Worm (Caenorhabditis elegans) whole organism, mixed stage, embryonic: ENCODE results near the gene F43C11.11.

Experiments used
- M03D4.4 ChIP-seq: sonication (generic microtip); optimal IDR thresholded peaks from 2 replicates; lab custom pipeline; 2017; ENCODE audit warnings: mild to moderate bottlenecking, missing genetic modification characterization, missing compliant biosample characterization
- bed-3 ChIP-seq: fragments of 200-800 bp; sonication (Bioruptor generic); optimal IDR thresholded peaks from 3 replicates; lab custom pipeline; 2018; ENCODE audit warnings: mild to moderate bottlenecking, missing genetic modification characterization, moderate library complexity, missing compliant biosample characterization
- blmp-1 ChIP-seq: fragments of 150-350 bp; optimal IDR thresholded peaks from 2 replicates; lab custom pipeline; 2014; ENCODE audit warnings: missing biosample characterization, missing genetic modification characterization
- ceh-39 ChIP-seq: fragments of 150-350 bp; optimal IDR thresholded peaks from 2 replicates; lab custom pipeline; 2014; ENCODE audit warnings: missing biosample characterization, missing genetic modification characterization
- ceh-43 ChIP-seq: fragments of 200-800 bp; sonication (Bioruptor generic); optimal IDR thresholded peaks from 2 replicates; lab custom pipeline; 2018; ENCODE audit warnings: mild to moderate bottlenecking, missing genetic modification characterization, moderate library complexity, missing compliant biosample characterization
- ceh-83 ChIP-seq: fragments of 200-800 bp; sonication (Bioruptor generic); optimal IDR thresholded peaks from 2 replicates; lab custom pipeline; 2018; ENCODE audit warnings: mild to moderate bottlenecking, missing genetic modification characterization, missing compliant biosample characterization
- ces-1 ChIP-seq: fragments of 150-350 bp; optimal IDR thresholded peaks from 2 replicates; lab custom pipeline; 2014; ENCODE audit warnings: missing biosample characterization, missing genetic modification reagents, missing genetic modification characterization
- cnd-1 ChIP-seq: fragments of 200-800 bp; sonication (Bioruptor generic); optimal IDR thresholded peaks from 2 replicates; lab custom pipeline; 2018; ENCODE audit warnings: mild to moderate bottlenecking, missing genetic modification characterization, missing compliant biosample characterization
- drap-1 ChIP-seq: fragments of 200-800 bp; sonication (Bioruptor generic); optimal IDR thresholded peaks from 3 replicates; lab custom pipeline; 2018; ENCODE audit warnings: mild to moderate bottlenecking, missing genetic modification characterization, missing compliant biosample characterization
- elt-1 ChIP-seq: sonication (generic microtip); optimal IDR thresholded peaks from 2 replicates; lab custom pipeline; 2017; ENCODE audit warnings: missing genetic modification characterization, mild to moderate bottlenecking, missing compliant biosample characterization, antibody characterized with exemption, moderate library complexity, borderline replicate concordance; ENCODE audit not compliant: insufficient read depth
- elt-3 ChIP-seq: fragments of 150-350 bp; optimal IDR thresholded peaks from 2 replicates; lab custom pipeline; 2014; ENCODE audit warnings: missing biosample characterization, missing genetic modification characterization
- flh-1 ChIP-seq: fragments of 200-800 bp; sonication (Bioruptor generic); optimal IDR thresholded peaks from 2 replicates; lab custom pipeline; 2018; ENCODE audit warnings: mild to moderate bottlenecking, missing genetic modification characterization, moderate library complexity, missing compliant biosample characterization
- ham-2 ChIP-seq: fragments of 200-800 bp; sonication (Bioruptor generic); optimal IDR thresholded peaks from 2 replicates; lab custom pipeline; 2018; ENCODE audit warnings: mild to moderate bottlenecking, missing genetic modification characterization, missing compliant biosample characterization
- hlh-1 ChIP-seq: fragments of 150-350 bp; optimal IDR thresholded peaks from 2 replicates; lab custom pipeline; 2014; ENCODE audit warnings: missing biosample characterization, missing genetic modification reagents, missing genetic modification characterization
- lin-32 ChIP-seq: fragments of 200-800 bp; sonication (Bioruptor generic); optimal IDR thresholded peaks from 2 replicates; lab custom pipeline; 2018; ENCODE audit warnings: mild to moderate bottlenecking, missing genetic modification characterization, missing compliant biosample characterization
- lsy-2 ChIP-seq: fragments of 150-350 bp; optimal IDR thresholded peaks from 2 replicates; lab custom pipeline; 2014; ENCODE audit warnings: missing biosample characterization, missing genetic modification characterization
- mab-5 ChIP-seq: fragments of 150-350 bp; optimal IDR thresholded peaks from 2 replicates; lab custom pipeline; 2014; ENCODE audit warnings: missing biosample characterization, missing genetic modification characterization
- mep-1 ChIP-seq: fragments of 150-350 bp; optimal IDR thresholded peaks from 2 replicates; lab custom pipeline; 2017; ENCODE audit warnings: missing biosample characterization, missing genetic modification reagents, missing genetic modification characterization, inconsistent platforms
- mls-2 ChIP-seq: sonication (generic microtip); optimal IDR thresholded peaks from 2 replicates; lab custom pipeline; 2016; ENCODE audit warnings: mild to moderate bottlenecking, missing genetic modification characterization, moderate library complexity, missing compliant biosample characterization
- nhr-12 ChIP-seq: fragments of 150-350 bp; optimal IDR thresholded peaks from 2 replicates; lab custom pipeline; 2014; ENCODE audit warnings: missing biosample characterization, missing genetic modification characterization
- nhr-2 ChIP-seq: fragments of 150-350 bp; optimal IDR thresholded peaks from 2 replicates; lab custom pipeline; 2014; ENCODE audit warnings: missing biosample characterization, missing genetic modification characterization
- nhr-28 ChIP-seq: fragments of 150-350 bp; optimal IDR thresholded peaks from 2 replicates; lab custom pipeline; 2014; ENCODE audit warnings: missing biosample characterization, missing genetic modification characterization
- nhr-76 ChIP-seq: sonication (generic microtip); optimal IDR thresholded peaks from 2 replicates; lab custom pipeline; 2017; ENCODE audit warnings: missing biosample characterization, missing genetic modification characterization
- pha-4 ChIP-seq: fragments of 150-350 bp; optimal IDR thresholded peaks from 2 replicates; lab custom pipeline; 2018; ENCODE audit warnings: missing biosample characterization, missing genetic modification reagents, missing genetic modification characterization
- sem-2 ChIP-seq: fragments of 200-800 bp; sonication (Bioruptor generic); optimal IDR thresholded peaks from 2 replicates; lab custom pipeline; 2018; ENCODE audit warnings: mild to moderate bottlenecking, missing genetic modification characterization, missing compliant biosample characterization
- snpc-4 ChIP-seq: fragments of 150-350 bp; optimal IDR thresholded peaks from 2 replicates; lab custom pipeline; 2014; ENCODE audit warnings: missing biosample characterization, missing genetic modification characterization
- tbx-8 ChIP-seq: fragments of 200-800 bp; sonication (Bioruptor generic); optimal IDR thresholded peaks from 2 replicates; lab custom pipeline; 2018; ENCODE audit warnings: mild to moderate bottlenecking, missing genetic modification characterization, moderate library complexity, missing compliant biosample characterization
- unc-120 ChIP-seq: sonication (generic microtip); optimal IDR thresholded peaks from 2 replicates; lab custom pipeline; 2017; ENCODE audit warnings: missing genetic modification characterization, missing compliant biosample characterization; ENCODE audit not compliant: poor library complexity, severe bottlenecking
- unc-62 ChIP-seq: fragments of 150-350 bp; optimal IDR thresholded peaks from 2 replicates; lab custom pipeline; 2014; ENCODE audit warnings: missing biosample characterization, missing genetic modification reagents, missing genetic modification characterization
- zip-8 ChIP-seq: fragments of 150-350 bp; optimal IDR thresholded peaks from 2 replicates; lab custom pipeline; 2014; ENCODE audit warnings: missing biosample characterization, missing genetic modification characterization
- ztf-11 ChIP-seq: fragments of 150-350 bp; optimal IDR thresholded peaks from 2 replicates; lab custom pipeline; 2014; ENCODE audit warnings: missing biosample characterization, missing genetic modification characterization

Gene F43C11.11

ce11 chrII:2380174-2380573 is 16.6 kb upstream of the F43C11.11 start, which contains the start of gene F16G10.7:
TSS of gene F16G10.7 (minus strand) at chrII:2380274.
- no peak for TF ChIP-seq mls-2 (tag; lab: Kevin White, UChicago)
- peak; percentile 29 for TF ChIP-seq lsy-2 (tag; lab: Kevin White, UChicago)

ce11 chrII:2379673-2380072 is 16.1 kb upstream of the F43C11.11 start:
- no peak for TF ChIP-seq M03D4.4 (tag; lab: Kevin White, UChicago)
- no peak for TF ChIP-seq sem-2 (GFP tag; lab: Kevin White, UChicago)
- no peak for TF ChIP-seq ceh-43 (GFP tag; lab: Kevin White, UChicago)
- TF ChIP-seq zip-8 (tag; lab: Kevin White, UChicago), result no peak
- TF ChIP-seq ceh-83, result no peak
- no peak for TF ChIP-seq mab-5 (tag; lab: Kevin White, UChicago)
- no peak for TF ChIP-seq mls-2 (tag; lab: Kevin White, UChicago)
- TF ChIP-seq unc-120 (tag; lab: Kevin White, UChicago), result no peak
- no peak for TF ChIP-seq drap-1 (GFP tag; lab: Kevin White, UChicago)
- no peak for TF ChIP-seq lsy-2 (tag; lab: Kevin White, UChicago)

ce11 chrII:2378465-2379009 is 15.0 kb upstream of the F43C11.11 start:
- TF ChIP-seq cnd-1, result no peak
- no peak for TF ChIP-seq blmp-1 (tag; lab: Kevin White, UChicago)
- TF ChIP-seq ceh-39, result no peak
- TF ChIP-seq flh-1 (GFP tag; lab: Kevin White, UChicago), result no peak
- no peak for TF ChIP-seq nhr-2 (tag; lab: Kevin White, UChicago)
- TF ChIP-seq nhr-76 (tag; lab: Kevin White, UChicago), result no peak
- TF ChIP-seq tbx-8 (GFP tag; lab: Kevin White, UChicago), result no peak
- no peak for TF ChIP-seq zip-8 (tag; lab: Kevin White, UChicago)
- TF ChIP-seq pha-4 (tag; lab: Kevin White, UChicago), result no peak
- TF ChIP-seq bed-3 (GFP tag; lab: Kevin White, UChicago), result no peak
- TF ChIP-seq mab-5 (tag; lab: Kevin White, UChicago), result no peak
- TF ChIP-seq lsy-2 (tag; lab: Kevin White, UChicago), result no peak
- TF ChIP-seq mep-1, result no peak
- TF ChIP-seq sem-2 (GFP tag; lab: Kevin White, UChicago), result no peak
- no peak for TF ChIP-seq elt-3

ce11 chrII:2377751-2378150 is 14.2 kb upstream of the F43C11.11 start, which contains the start of gene F16G10.6:
TSS of gene F16G10.6 (minus strand) at chrII:2377851.
- TF ChIP-seq mab-5 (tag; lab: Kevin White, UChicago) (no peak), elt-1 (tag; lab: Kevin White, UChicago) (no peak), ces-1 (GFP tag; lab: Kevin White, UChicago) (no peak), unc-62 (GFP tag; lab: Kevin White, UChicago) (no peak), unc-120 (tag; lab: Kevin White, UChicago) (no peak), mep-1 (no peak), ceh-83 (no peak), lin-32 (GFP tag; lab: Kevin White, UChicago) (no peak), nhr-12 (tag; lab: Kevin White, UChicago) (no peak), elt-3 (no peak), ham-2 (no peak), nhr-2 (tag; lab: Kevin White, UChicago) (no peak), snpc-4 (tag; lab: Kevin White, UChicago) (no peak), hlh-1 (tag; lab: Kevin White, UChicago) (no peak), M03D4.4 (tag; lab: Kevin White, UChicago) (no peak)

- TF ChIP-seq ztf-11, result no peak
- TF ChIP-seq blmp-1 (tag; lab: Kevin White, UChicago), result no peak
- no peak for TF ChIP-seq hlh-1 (tag; lab: Kevin White, UChicago)
- no peak for TF ChIP-seq unc-120 (tag; lab: Kevin White, UChicago)
- no peak for TF ChIP-seq ces-1 (GFP tag; lab: Kevin White, UChicago)
- no peak for TF ChIP-seq mep-1
- no peak for TF ChIP-seq nhr-76 (tag; lab: Kevin White, UChicago)
- TF ChIP-seq nhr-28, result no peak
- TF ChIP-seq mab-5 (tag; lab: Kevin White, UChicago), result no peak
- TF ChIP-seq bed-3 (GFP tag; lab: Kevin White, UChicago), result no peak
- TF ChIP-seq zip-8 (tag; lab: Kevin White, UChicago), result no peak
- no peak for TF ChIP-seq snpc-4 (tag; lab: Kevin White, UChicago)
- TF ChIP-seq M03D4.4 (tag; lab: Kevin White, UChicago), result no peak
- TF ChIP-seq flh-1 (GFP tag; lab: Kevin White, UChicago), result no peak
- TF ChIP-seq ceh-83, result no peak
- no peak for TF ChIP-seq ceh-43 (GFP tag; lab: Kevin White, UChicago)
- TF ChIP-seq pha-4 (tag; lab: Kevin White, UChicago), result no peak
- no peak for TF ChIP-seq tbx-8 (GFP tag; lab: Kevin White, UChicago)
- TF ChIP-seq, all 35 proteins: peak for 0
Observed at ce11 chrII:2374973-2375372, 11.4 kb upstream of the F43C11.11 start, which contains the start of gene F16G10.2. TSS of gene F16G10.2 (plus strand) at chrII:2375273.
